Fruit fly (Drosophila melanogaster) whole organism, embryonic: Measurements from ENCODE around the gene Nazo.

Experiments
- Ada2b ChIP-seq: fragments of 200-800 bp; sonication (Bioruptor generic); IDR thresholded peaks from 2 replicates; pipeline ENCODE4 v1.3.6; 2022; ENCODE audit warnings: missing biosample characterization, missing genetic modification characterization
- B-H2 ChIP-seq: fragments of 200-800 bp; sonication (Bioruptor generic); optimal IDR thresholded peaks from 2 replicates; lab custom pipeline; 2018; ENCODE audit warnings: missing biosample characterization, mild to moderate bottlenecking, missing genetic modification characterization
- BtbVII ChIP-seq: fragments of 200-800 bp; sonication (Bioruptor generic); optimal IDR thresholded peaks from 3 replicates; lab custom pipeline; 2017; ENCODE audit warnings: missing biosample characterization, mild to moderate bottlenecking, missing genetic modification characterization
- CG10147 ChIP-seq: fragments of 200-800 bp; sonication (Bioruptor generic); optimal IDR thresholded peaks from 2 replicates; lab custom pipeline; 2019; ENCODE audit warnings: missing biosample characterization, mild to moderate bottlenecking, missing genetic modification characterization, moderate library complexity
- CG10431 ChIP-seq: fragments of 200-800 bp; sonication (Bioruptor generic); optimal IDR thresholded peaks from 3 replicates; lab custom pipeline; 2018; ENCODE audit warnings: missing biosample characterization, mild to moderate bottlenecking, missing genetic modification characterization
- CG10979 ChIP-seq: fragments of 200-800 bp; sonication (Bioruptor generic); optimal IDR thresholded peaks from 2 replicates; lab custom pipeline; 2018; ENCODE audit warnings: missing biosample characterization, mild to moderate bottlenecking, missing genetic modification characterization, moderate library complexity
- CG12219 ChIP-seq: fragments of 200-800 bp; sonication (Bioruptor generic); optimal IDR thresholded peaks from 3 replicates; lab custom pipeline; 2018; ENCODE audit warnings: missing biosample characterization, mild to moderate bottlenecking, missing genetic modification characterization
- CG12942 ChIP-seq: fragments of 200-800 bp; sonication (Bioruptor generic); optimal IDR thresholded peaks from 3 replicates; lab custom pipeline; 2016; ENCODE audit warnings: missing biosample characterization, missing genetic modification characterization
- CG13123 ChIP-seq: fragments of 200-800 bp; sonication (Bioruptor generic); optimal IDR thresholded peaks from 2 replicates; lab custom pipeline; 2016; ENCODE audit warnings: missing biosample characterization, missing genetic modification characterization
- CG16779 ChIP-seq: fragments of 200-800 bp; sonication (Bioruptor generic); IDR thresholded peaks from 2 replicates; pipeline ENCODE4 v1.3.6; 2022; ENCODE audit warnings: missing biosample characterization, missing genetic modification characterization
- CG17186 ChIP-seq: fragments of 200-800 bp; sonication (Bioruptor generic); optimal IDR thresholded peaks from 3 replicates; lab custom pipeline; 2017; ENCODE audit warnings: missing biosample characterization, missing genetic modification reagents, missing genetic modification characterization
- CG18011 ChIP-seq: fragments of 200-800 bp; sonication (Bioruptor generic); optimal IDR thresholded peaks from 2 replicates; lab custom pipeline; 2017; ENCODE audit warnings: missing biosample characterization, missing genetic modification characterization, mild to moderate bottlenecking, moderate library complexity, missing genotype
- CG1832 ChIP-seq: fragments of 200-800 bp; sonication (Bioruptor generic); optimal IDR thresholded peaks from 2 replicates; lab custom pipeline; 2017; ENCODE audit warnings: missing biosample characterization, mild to moderate bottlenecking, missing genetic modification characterization, inconsistent platforms
- CG18764 ChIP-seq: fragments of 200-800 bp; sonication (Bioruptor generic); optimal IDR thresholded peaks from 3 replicates; lab custom pipeline; 2016; ENCODE audit warnings: missing biosample characterization, missing genetic modification characterization
- CG3065 ChIP-seq: fragments of 200-800 bp; sonication (Bioruptor generic); optimal IDR thresholded peaks from 2 replicates; lab custom pipeline; 2016; ENCODE audit warnings: missing biosample characterization, missing genetic modification characterization
- CG32532 ChIP-seq: fragments of 200-800 bp; sonication (Bioruptor generic); IDR thresholded peaks from 2 replicates; pipeline ENCODE4 v1.3.6; 2022; ENCODE audit warnings: missing biosample characterization, missing genetic modification characterization
- CG32772 ChIP-seq: fragments of 200-800 bp; sonication (Bioruptor generic); IDR thresholded peaks from 2 replicates; pipeline ENCODE4 v1.3.6; 2022; ENCODE audit warnings: missing biosample characterization, missing genetic modification characterization
- CG34224 ChIP-seq: fragments of 200-800 bp; sonication (Bioruptor generic); IDR thresholded peaks from 3 replicates; pipeline ENCODE4 v1.3.6; 2022; ENCODE audit warnings: missing biosample characterization, missing genetic modification characterization; ENCODE audit not compliant: partially characterized antibody
- CG6765 ChIP-seq: fragments of 200-800 bp; sonication (Bioruptor generic); optimal IDR thresholded peaks from 3 replicates; lab custom pipeline; 2017; ENCODE audit warnings: missing biosample characterization, mild to moderate bottlenecking, missing genetic modification characterization
- CG9932 ChIP-seq: fragments of 200-800 bp; sonication (Bioruptor generic); IDR thresholded peaks from 2 replicates; pipeline ENCODE4 v1.3.6; 2022; ENCODE audit warnings: missing biosample characterization, missing genetic modification characterization
- CkIIα-i1 ChIP-seq: fragments of 200-800 bp; sonication (Bioruptor generic); IDR thresholded peaks from 2 replicates; pipeline ENCODE4 v1.3.6; 2022; ENCODE audit warnings: missing biosample characterization, missing genetic modification characterization
- Fer1 ChIP-seq: fragments of 200-800 bp; sonication (Bioruptor generic); optimal IDR thresholded peaks from 2 replicates; lab custom pipeline; 2017; ENCODE audit warnings: missing biosample characterization, mild to moderate bottlenecking, missing genetic modification characterization
- H15 ChIP-seq: fragments of 200-800 bp; sonication (Bioruptor generic); IDR thresholded peaks from 3 replicates; pipeline ENCODE4 v1.3.6; 2022; ENCODE audit warnings: missing biosample characterization, missing genetic modification characterization
- Hr3 ChIP-seq: fragments of 200-800 bp; sonication (Bioruptor generic); optimal IDR thresholded peaks from 3 replicates; lab custom pipeline; 2016; ENCODE audit warnings: missing biosample characterization, missing genetic modification characterization
- Jarid2 ChIP-seq: fragments of 200-800 bp; sonication (Bioruptor generic); optimal IDR thresholded peaks from 3 replicates; lab custom pipeline; 2017; ENCODE audit warnings: mild to moderate bottlenecking, missing biosample characterization, missing genetic modification reagents, missing genetic modification characterization
- MTF-1 ChIP-seq: fragments of 200-800 bp; sonication (Bioruptor generic); optimal IDR thresholded peaks from 2 replicates; lab custom pipeline; 2018; ENCODE audit warnings: missing biosample characterization, mild to moderate bottlenecking, missing genetic modification characterization, borderline replicate concordance
- Med ChIP-seq: fragments of 200-800 bp; sonication (Bioruptor generic); peaks from one replicate; lab custom pipeline; 2016; ENCODE audit warnings: missing biosample characterization, missing genetic modification characterization, mild to moderate bottlenecking, inconsistent platforms, moderate library complexity
- PHDP ChIP-seq: fragments of 200-800 bp; sonication (Bioruptor generic); optimal IDR thresholded peaks from 3 replicates; lab custom pipeline; 2018; ENCODE audit warnings: missing biosample characterization, mild to moderate bottlenecking, missing genetic modification characterization, moderate library complexity
- Six4 ChIP-seq: fragments of 200-800 bp; sonication (Bioruptor generic); optimal IDR thresholded peaks from 2 replicates; lab custom pipeline; 2016; ENCODE audit warnings: missing biosample characterization, missing genetic modification characterization
- Xbp1 ChIP-seq: fragments of 200-800 bp; sonication (Bioruptor generic); optimal IDR thresholded peaks from 3 replicates; lab custom pipeline; 2016; ENCODE audit warnings: missing biosample characterization, mild to moderate bottlenecking, missing genetic modification characterization
- ap ChIP-seq: fragments of 200-800 bp; sonication (Bioruptor generic); IDR thresholded peaks from 2 replicates; pipeline ENCODE4 v1.3.6; 2022; ENCODE audit warnings: missing biosample characterization, missing genetic modification characterization
- cad ChIP-seq: fragments of >200 bp; optimal IDR thresholded peaks from 2 replicates; lab custom pipeline; 2017; ENCODE audit warnings: missing biosample characterization, missing genetic modification characterization
- esg ChIP-seq: fragments of 200-800 bp; sonication (Bioruptor generic); conservative IDR thresholded peaks from 2 replicates; pipeline ENCODE4 v1.3.6; 2022; ENCODE audit warnings: missing biosample characterization, missing genetic modification characterization
- gce ChIP-seq: fragments of 200-800 bp; sonication (Bioruptor generic); IDR thresholded peaks from 3 replicates; pipeline ENCODE4 v1.3.6; 2022; ENCODE audit warnings: missing biosample characterization, missing genetic modification characterization
- gcm ChIP-seq: fragments of 200-800 bp; sonication (Bioruptor generic); optimal IDR thresholded peaks from 2 replicates; lab custom pipeline; 2019; ENCODE audit warnings: missing biosample characterization, mild to moderate bottlenecking, missing genetic modification characterization, moderate library complexity
- gem ChIP-seq: fragments of 200-800 bp; sonication (Bioruptor generic); optimal IDR thresholded peaks from 2 replicates; lab custom pipeline; 2019; ENCODE audit warnings: missing biosample characterization, mild to moderate bottlenecking, missing genetic modification characterization, moderate library complexity
- gfzf ChIP-seq: fragments of 200-800 bp; sonication (Bioruptor generic); optimal IDR thresholded peaks from 2 replicates; lab custom pipeline; 2016; ENCODE audit warnings: missing biosample characterization, mild to moderate bottlenecking, missing genetic modification characterization, moderate library complexity
- grn ChIP-seq: fragments of 200-800 bp; sonication (Bioruptor generic); optimal IDR thresholded peaks from 3 replicates; lab custom pipeline; 2017; ENCODE audit warnings: missing biosample characterization, missing genetic modification characterization
- inv ChIP-seq: fragments of 200-800 bp; sonication (Bioruptor generic); IDR thresholded peaks from 2 replicates; pipeline ENCODE4 v1.3.6; 2022; ENCODE audit warnings: missing biosample characterization, missing genetic modification characterization; ENCODE audit not compliant: partially characterized antibody
- kah ChIP-seq: fragments of 200-800 bp; sonication (Bioruptor generic); optimal IDR thresholded peaks from 2 replicates; lab custom pipeline; 2018; ENCODE audit warnings: missing biosample characterization, mild to moderate bottlenecking, missing genetic modification characterization
- lola ChIP-seq, 3 experiments: fragments of >200 bp in 2 of 3; fragments of 200-800 bp in 1 of 3; sonication (Bioruptor generic) in 1 of 3; optimal IDR thresholded peaks; 2 replicates each; lab custom pipeline; 2017 to 2019; ENCODE audit warnings: missing biosample characterization in 3 of 3, missing genetic modification characterization in 3 of 3, mild to moderate bottlenecking in 1 of 3, moderate library complexity in 1 of 3
- mld ChIP-seq: fragments of 200-800 bp; sonication (Bioruptor generic); IDR thresholded peaks from 3 replicates; pipeline ENCODE4 v1.3.6; 2022; ENCODE audit warnings: missing biosample characterization, missing genetic modification characterization; ENCODE audit not compliant: partially characterized antibody
- otp ChIP-seq: fragments of 200-800 bp; sonication (Bioruptor generic); IDR thresholded peaks from 3 replicates; pipeline ENCODE4, ENCODE4 v1.3.6; 2022; ENCODE audit warnings: missing biosample characterization, missing genetic modification characterization
- peb ChIP-seq: fragments of 200-800 bp; sonication (Bioruptor generic); IDR thresholded peaks from 2 replicates; pipeline ENCODE4 v1.3.6; 2022; ENCODE audit warnings: missing biosample characterization, missing genetic modification characterization
- pfk ChIP-seq: fragments of 200-800 bp; sonication (Bioruptor generic); optimal IDR thresholded peaks from 2 replicates; lab custom pipeline; 2018; ENCODE audit warnings: missing biosample characterization, mild to moderate bottlenecking, missing genetic modification characterization, moderate library complexity
- ro ChIP-seq: fragments of 200-800 bp; sonication (Bioruptor generic); IDR thresholded peaks from 2 replicates; pipeline ENCODE4 v1.3.6; 2022; ENCODE audit warnings: missing biosample characterization, missing genetic modification characterization
- shn ChIP-seq: fragments of 200-800 bp; sonication (Bioruptor generic); optimal IDR thresholded peaks from 3 replicates; lab custom pipeline; 2016; ENCODE audit warnings: missing biosample characterization, missing genetic modification characterization
- sima ChIP-seq: fragments of 200-800 bp; sonication (Bioruptor generic); optimal IDR thresholded peaks from 2 replicates; lab custom pipeline; 2016; ENCODE audit warnings: missing biosample characterization, missing genetic modification characterization
- tup ChIP-seq: fragments of 200-800 bp; sonication (Bioruptor generic); optimal IDR thresholded peaks from 2 replicates; lab custom pipeline; 2016; ENCODE audit warnings: missing biosample characterization, mild to moderate bottlenecking, missing genetic modification characterization, moderate library complexity
- vfl ChIP-seq: fragments of 200-800 bp; sonication (Bioruptor generic); optimal IDR thresholded peaks from 2 replicates; lab custom pipeline; 2016; ENCODE audit warnings: missing biosample characterization, missing genetic modification characterization
- zf30C ChIP-seq: fragments of 200-800 bp; sonication (Bioruptor generic); optimal IDR thresholded peaks from 3 replicates; lab custom pipeline; 2018; ENCODE audit warnings: missing biosample characterization, mild to moderate bottlenecking, missing genetic modification characterization

Gene Nazo

dm6 chr3R:8256040-8256439 is 31.6 kb upstream of the Nazo start (continued):
- TF ChIP-seq CG32532 (GFP tag; lab: Robert Waterston, UW) (peak; percentile 23; the same call in 1 of the 2 replicates), CG12942 (GFP tag; lab: Kevin White, UChicago) (no peak), kah (GFP tag; lab: Kevin White, UChicago) (no peak), grn (no peak), zf30C (GFP tag; lab: Kevin White, UChicago) (no peak), cad (GFP tag; lab: Kevin White, UChicago) (no peak), ro (no peak), CG12219 (GFP tag; lab: Kevin White, UChicago) (peak; percentile 39), peb (GFP tag; lab: Robert Waterston, UW) (no peak), CG6765 (GFP tag; lab: Kevin White, UChicago) (no peak), CG13123 (GFP tag; lab: Kevin White, UChicago) (no peak), CkIIα-i1 (no peak), ap (GFP tag; lab: Robert Waterston, UW) (no peak), H15 (no peak), CG16779 (no peak), Ada2b (no peak), Hr3 (GFP tag; lab: Kevin White, UChicago) (no peak), CG18011 (GFP tag; lab: Kevin White, UChicago) (no peak), inv (no peak), CG10147 (GFP tag; lab: Kevin White, UChicago) (peak; percentile 26), Fer1 (GFP tag; lab: Kevin White, UChicago) (peak; percentile 45), sima (GFP tag; lab: Kevin White, UChicago) (no peak), Med (GFP tag; lab: Kevin White, UChicago) (peak; percentile 83), BtbVII (GFP tag; lab: Kevin White, UChicago) (no peak), shn (GFP tag; lab: Kevin White, UChicago) (no peak), mld (no peak), Xbp1 (peak; percentile 9), CG10979 (tag; lab: Kevin White, UChicago) (peak; percentile 1), tup (GFP tag; lab: Kevin White, UChicago) (no peak), CG32772 (no peak), otp (no peak), CG18764 (GFP tag; lab: Kevin White, UChicago) (no peak), CG17186 (GFP tag; lab: Kevin White, UChicago) (no peak), Jarid2 (GFP tag; lab: Kevin White, UChicago) (no peak), pfk (no peak), esg (GFP tag; lab: Robert Waterston, UW) (no peak), gcm (GFP tag; lab: Kevin White, UChicago) (no peak), vfl (GFP tag; lab: Kevin White, UChicago) (no peak), gem (tag; lab: Kevin White, UChicago) (peak; percentile 65), gfzf (GFP tag; lab: Kevin White, UChicago) (no peak), B-H2 (no peak), CG1832 (no peak), MTF-1 (GFP tag; lab: Kevin White, UChicago) (no peak), CG3065 (GFP tag; lab: Kevin White, UChicago) (no peak), Six4 (GFP tag; lab: Kevin White, UChicago) (no peak), CG10431 (no peak), gce (GFP tag; lab: Robert Waterston, UW) (no peak), lola (GFP tag; optimal IDR thresholded peaks at IDR 0.05; lab: Kevin White, UChicago) (no peak), PHDP (tag; lab: Kevin White, UChicago) (peak; percentile 42), CG34224 (GFP tag; lab: Robert Waterston, UW) (no peak), CG9932 (GFP tag; lab: Robert Waterston, UW) (peak; percentile 17; the same call in 1 of the 2 replicates)
